Fruit fly (Drosophila melanogaster) whole organism, wandering third instar larva: ENCODE measurements around the gene CG17752.

Experiments used
- CG9705 ChIP-seq: fragments of 200-800 bp; sonication (Bioruptor generic); optimal IDR thresholded peaks from 2 replicates; lab custom pipeline; 2018; ENCODE audit warnings: missing biosample characterization, mild to moderate bottlenecking, missing genetic modification characterization
- CrebA ChIP-seq: fragments of 200-800 bp; sonication (Bioruptor generic); optimal IDR thresholded peaks from 2 replicates; lab custom pipeline; 2016; ENCODE audit warnings: missing biosample characterization, mild to moderate bottlenecking, missing genetic modification characterization, borderline replicate concordance
- Hnf4 ChIP-seq: fragments of 200-800 bp; sonication (Bioruptor generic); optimal IDR thresholded peaks from 2 replicates; lab custom pipeline; 2016; ENCODE audit warnings: missing biosample characterization, mild to moderate bottlenecking, missing genetic modification characterization
- Hr83 ChIP-seq: fragments of 200-300 bp; sonication (Bioruptor generic); optimal IDR thresholded peaks from 2 replicates; lab custom pipeline; 2016; ENCODE audit warnings: missing biosample characterization, mild to moderate bottlenecking, missing genetic modification characterization, moderate library complexity; ENCODE audit not compliant: poor library complexity, severe bottlenecking
- Jra ChIP-seq: sonication (Bioruptor generic); optimal IDR thresholded peaks from 2 replicates; lab custom pipeline; 2016; ENCODE audit warnings: missing biosample characterization, missing genetic modification characterization
- Myc ChIP-seq: fragments of >200 bp; optimal IDR thresholded peaks from 2 replicates; lab custom pipeline; 2017
- OdsH ChIP-seq: fragments of 200-800 bp; sonication (Bioruptor generic); optimal IDR thresholded peaks from 2 replicates; lab custom pipeline; 2016; ENCODE audit warnings: missing biosample characterization, mild to moderate bottlenecking, missing genetic modification characterization
- Rel ChIP-seq, 2 experiments: fragments of 200-800 bp; sonication (Bioruptor generic) in 1 of 2; optimal IDR thresholded peaks; 2 replicates in 1 of 2; 3 replicates in 1 of 2; lab custom pipeline; 2016 to 2019; ENCODE audit warnings: mild to moderate bottlenecking in 2 of 2, missing biosample characterization in 2 of 2, missing genetic modification characterization in 2 of 2, moderate library complexity in 1 of 2
- Vsx2 ChIP-seq: fragments of 200-300, 225-300 bp; sonication (Bioruptor generic); optimal IDR thresholded peaks from 2 replicates; lab custom pipeline; 2018; ENCODE audit warnings: missing biosample characterization, missing genetic modification characterization; ENCODE audit not compliant: partially characterized antibody
- br ChIP-seq: fragments of 200-800 bp; sonication (Bioruptor generic); optimal IDR thresholded peaks from 2 replicates; lab custom pipeline; 2016; ENCODE audit warnings: missing biosample characterization, missing genetic modification characterization
- dmrt93B ChIP-seq: fragments of 200-800 bp; sonication (Bioruptor generic); optimal IDR thresholded peaks from 2 replicates; lab custom pipeline; 2018; ENCODE audit warnings: missing biosample characterization, mild to moderate bottlenecking, missing genetic modification characterization
- dsf ChIP-seq: sonication (Bioruptor generic); optimal IDR thresholded peaks from 2 replicates; lab custom pipeline; 2016; ENCODE audit warnings: missing biosample characterization, missing genetic modification characterization, borderline replicate concordance
- ey ChIP-seq: fragments of 200-800 bp; sonication (Bioruptor generic); optimal IDR thresholded peaks from 2 replicates; lab custom pipeline; 2016; ENCODE audit warnings: missing biosample characterization, missing genetic modification characterization
- foxo ChIP-seq, 2 experiments: fragments of 200-800 bp; sonication (Bioruptor generic); optimal IDR thresholded peaks; 2 replicates in 1 of 2; 3 replicates in 1 of 2; lab custom pipeline; 2016 to 2017; ENCODE audit warnings: missing biosample characterization in 2 of 2, missing genetic modification characterization in 2 of 2
- fru ChIP-seq: fragments of 200-800 bp; sonication (Bioruptor generic); optimal IDR thresholded peaks from 3 replicates; lab custom pipeline; 2016; ENCODE audit warnings: missing biosample characterization, mild to moderate bottlenecking, missing genetic modification characterization
- jim ChIP-seq: fragments of 175-275, 200-325 bp; sonication (Bioruptor generic); optimal IDR thresholded peaks from 2 replicates; lab custom pipeline; 2016; ENCODE audit warnings: missing biosample characterization, mild to moderate bottlenecking, missing genetic modification characterization
- lola ChIP-seq: fragments of >200 bp; optimal IDR thresholded peaks from 2 replicates; lab custom pipeline; 2017; ENCODE audit warnings: missing biosample characterization, missing genetic modification characterization
- pan ChIP-seq: fragments of >200 bp; optimal IDR thresholded peaks from 2 replicates; lab custom pipeline; 2017
- rgr ChIP-seq: fragments of 200-800 bp; sonication (Bioruptor generic); optimal IDR thresholded peaks from 3 replicates; lab custom pipeline; 2016; ENCODE audit warnings: missing biosample characterization, mild to moderate bottlenecking, missing genetic modification characterization
- sage ChIP-seq: fragments of 200-800 bp; sonication (Bioruptor generic); optimal IDR thresholded peaks from 2 replicates; lab custom pipeline; 2016; ENCODE audit warnings: missing biosample characterization, mild to moderate bottlenecking, missing genetic modification characterization
- tai ChIP-seq: sonication (Bioruptor generic); optimal IDR thresholded peaks from 2 replicates; lab custom pipeline; 2016; ENCODE audit warnings: missing biosample characterization, missing genetic modification characterization

Gene CG17752

DNA sequence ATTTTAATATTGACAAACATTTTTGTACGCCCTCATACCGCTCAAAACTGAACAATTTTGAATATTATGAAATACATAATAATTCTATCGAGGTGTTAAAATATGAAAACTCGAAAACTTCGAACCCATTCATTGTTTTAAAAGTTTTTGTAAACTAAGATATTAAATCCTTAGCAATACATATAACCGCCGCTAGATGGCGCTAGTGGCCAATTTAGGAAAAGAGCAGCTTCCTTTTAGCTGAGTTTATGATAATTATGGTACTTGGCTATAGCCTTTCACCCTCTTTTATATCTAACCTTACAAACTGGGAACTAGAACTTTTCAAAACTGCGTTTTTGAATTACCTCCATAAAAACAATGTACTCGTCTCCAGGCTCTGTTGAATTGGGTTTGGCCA, 47.2 kb downstream of the CG17752 start:
- TF ChIP-seq ey (GFP tag; lab: Kevin White, UChicago) = no peak
- TF ChIP-seq Vsx2 (GFP tag; lab: Kevin White, UChicago) = no peak
- TF ChIP-seq br (GFP tag; lab: Kevin White, UChicago) = no peak
- no peak for TF ChIP-seq Myc (lab: Kevin White, UChicago)
- TF ChIP-seq fru (GFP tag; lab: Kevin White, UChicago) = no peak
- no peak for TF ChIP-seq Hnf4
- TF ChIP-seq Jra = no peak
- TF ChIP-seq dsf (GFP tag; lab: Kevin White, UChicago) = no peak
- no peak for TF ChIP-seq CrebA (GFP tag; lab: Kevin White, UChicago)
- TF ChIP-seq CG9705 (GFP tag; lab: Kevin White, UChicago) = no peak
- TF ChIP-seq OdsH (GFP tag; lab: Kevin White, UChicago) = no peak
- TF ChIP-seq rgr (GFP tag; lab: Kevin White, UChicago) = no peak
- no peak for TF ChIP-seq Hr83 (GFP tag; lab: Kevin White, UChicago)

dm6 chr3R:19657766-19658165, 47.7 kb downstream of the CG17752 start, which contains the start of gene CG6184:
Gene CG6184 (minus strand): TSS chr3R:19657866.
- no peak for TF ChIP-seq tai (GFP tag; lab: Kevin White, UChicago)
- no peak for TF ChIP-seq CrebA (GFP tag; lab: Kevin White, UChicago)
- no peak for TF ChIP-seq foxo (GFP tag; optimal IDR thresholded peaks at IDR 0.05; lab: Kevin White, UChicago)
- TF ChIP-seq Hr83 (GFP tag; lab: Kevin White, UChicago) = no peak
- TF ChIP-seq jim = no peak
- no peak for TF ChIP-seq pan (lab: Kevin White, UChicago)
- no peak for TF ChIP-seq Rel (GFP tag; optimal IDR thresholded peaks at IDR 0.05; lab: Kevin White, UChicago)
- no peak for TF ChIP-seq Rel (tag; optimal IDR thresholded peaks at IDR 0.05; lab: Kevin White, UChicago)
- no peak for TF ChIP-seq ey (GFP tag; lab: Kevin White, UChicago)
- TF ChIP-seq lola = no peak
- TF ChIP-seq dmrt93B = no peak
- TF ChIP-seq sage (GFP tag; lab: Kevin White, UChicago) = no peak
- no peak for TF ChIP-seq fru (GFP tag; lab: Kevin White, UChicago)
- TF ChIP-seq OdsH (GFP tag; lab: Kevin White, UChicago) = no peak

DNA sequence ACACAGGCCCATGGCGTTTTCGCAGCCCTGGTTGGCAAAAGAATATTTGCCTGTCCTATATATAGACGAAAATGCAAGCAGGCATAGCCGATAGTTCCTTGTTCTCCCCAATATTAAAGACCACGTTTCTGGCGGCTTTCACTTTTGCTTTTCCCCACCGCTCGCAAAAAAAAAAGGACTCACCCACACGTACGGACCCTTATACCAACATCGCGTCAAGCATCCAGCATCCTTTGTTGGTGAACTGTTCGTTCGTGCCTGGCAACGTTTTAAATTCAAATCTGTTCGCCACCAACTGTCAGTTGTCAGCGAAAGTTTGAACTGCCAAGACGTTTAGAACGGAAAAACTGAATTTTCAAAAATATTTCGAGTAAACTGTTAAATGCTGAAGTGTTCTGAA, 49.4 kb downstream of the CG17752 start, which contains the start of gene ort:
Gene ort, plus strand, starts transcription at position 301 of the 400 bp plus-strand sequence.
- TF ChIP-seq dmrt93B = no peak
- TF ChIP-seq tai (GFP tag; lab: Kevin White, UChicago) = no peak
- TF ChIP-seq Vsx2 (GFP tag; lab: Kevin White, UChicago) = no peak
- TF ChIP-seq ey (GFP tag; lab: Kevin White, UChicago) = no peak
